Worm (Caenorhabditis elegans): Measurements from ENCODE around the gene ZK688.10.

The ZK688.10 gene

ce11 chrIII:7848173-7848572, 48.7 kb downstream of the ZK688.10 start:
- TF ChIP-seq ref-1 (GFP tag; conservative IDR thresholded peaks at IDR 0.05) (no peak), med-1 (GFP tag; optimal IDR thresholded peaks at IDR 0.05; ENCODE audit: insufficient read depth) (no peak)

Data from whole organism, midembryonic.